Worm (Caenorhabditis elegans): ENCODE measurements around the gene chtl-1.

- TF ChIP-seq ces-1 (GFP tag; optimal IDR thresholded peaks at IDR 0.05) (no peak), mab-5 (tag; optimal IDR thresholded peaks at IDR 0.05) (no peak), lin-13 (tag; optimal IDR thresholded peaks at IDR 0.05) (no peak), nhr-76 (tag; optimal IDR thresholded peaks at IDR 0.05) (no peak), unc-39 (tag; optimal IDR thresholded peaks at IDR 0.05) (no peak), unc-62 (GFP tag; optimal IDR thresholded peaks at IDR 0.05) (no peak), lsy-2 (tag; optimal IDR thresholded peaks at IDR 0.05) (no peak), mls-2 (tag; optimal IDR thresholded peaks at IDR 0.05) (no peak), snpc-4 (tag; optimal IDR thresholded peaks at IDR 0.05) (no peak), pha-4 (tag; optimal IDR thresholded peaks at IDR 0.05) (no peak), ztf-11 (tag; optimal IDR thresholded peaks at IDR 0.05) (no peak), blmp-1 (tag; optimal IDR thresholded peaks at IDR 0.05) (no peak), nhr-237 (tag; optimal IDR thresholded peaks at IDR 0.05) (no peak)
These were observed 24.8 kb downstream of the chtl-1 start for ce11 chrX:5339357-5339756.

Measured in whole organism, mixed stage, embryonic.